Worm (Caenorhabditis elegans): Measurements from ENCODE around the gene cyk-3.

DNA sequence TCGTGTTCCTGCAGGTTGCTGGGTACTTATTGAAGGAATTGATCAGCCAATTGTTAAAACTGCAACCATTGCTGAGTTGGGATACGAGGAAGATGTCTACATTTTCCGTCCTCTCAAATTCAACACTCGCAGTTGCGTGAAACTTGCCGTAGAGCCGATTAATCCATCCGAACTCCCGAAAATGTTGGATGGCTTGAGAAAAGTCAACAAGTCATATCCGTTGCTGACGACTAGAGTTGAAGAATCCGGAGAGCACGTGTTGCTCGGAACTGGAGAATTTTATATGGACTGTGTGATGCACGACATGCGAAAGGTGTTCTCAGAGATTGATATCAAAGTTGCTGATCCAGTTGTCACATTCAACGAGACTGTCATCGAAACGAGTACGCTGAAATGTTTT is 8.6 kb upstream of the cyk-3 start:
- TF ChIP-seq fos-1 (tag; optimal IDR thresholded peaks at IDR 0.05), result no peak
- no peak for TF ChIP-seq lin-39 (tag; optimal IDR thresholded peaks at IDR 0.05)
- no peak for TF ChIP-seq snu-23 (GFP tag; optimal IDR thresholded peaks at IDR 0.05)
- no peak for TF ChIP-seq nhr-28 (tag; optimal IDR thresholded peaks at IDR 0.05)
- TF ChIP-seq egl-27 (tag; optimal IDR thresholded peaks at IDR 0.05), result no peak
- TF ChIP-seq nhr-11 (tag; optimal IDR thresholded peaks at IDR 0.05), result no peak
- TF ChIP-seq nhr-237 (tag; optimal IDR thresholded peaks at IDR 0.05), result no peak
- no peak for TF ChIP-seq fkh-10 (GFP tag; optimal IDR thresholded peaks at IDR 0.05)
- TF ChIP-seq alr-1 (tag; optimal IDR thresholded peaks at IDR 0.05; ENCODE audit: borderline replicate concordance), result no peak
- TF ChIP-seq nhr-71 (tag; optimal IDR thresholded peaks at IDR 0.05), result no peak
- TF ChIP-seq pax-3 (tag; optimal IDR thresholded peaks at IDR 0.05), result no peak
- no peak for TF ChIP-seq lin-13 (GFP tag; optimal IDR thresholded peaks at IDR 0.05)
- no peak for TF ChIP-seq unc-62 (GFP tag; optimal IDR thresholded peaks at IDR 0.05)
- TF ChIP-seq ceh-88 (GFP tag; IDR thresholded peaks at IDR 0.05), result no peak
